Worm (Caenorhabditis elegans) whole organism, L4/young adult: Measurements from ENCODE around the gene F55G1.6.

Experiments used
- W03F9.2 ChIP-seq: fragments of 150-350 bp; optimal IDR thresholded peaks from 2 replicates; lab custom pipeline; 2014; ENCODE audit warnings: missing biosample characterization, missing genetic modification characterization
- dao-5 ChIP-seq: sonication (generic microtip); optimal IDR thresholded peaks from 2 replicates; lab custom pipeline; 2016; ENCODE audit warnings: missing genotype, missing genetic modification characterization, moderate library complexity, missing compliant biosample characterization

DNA sequence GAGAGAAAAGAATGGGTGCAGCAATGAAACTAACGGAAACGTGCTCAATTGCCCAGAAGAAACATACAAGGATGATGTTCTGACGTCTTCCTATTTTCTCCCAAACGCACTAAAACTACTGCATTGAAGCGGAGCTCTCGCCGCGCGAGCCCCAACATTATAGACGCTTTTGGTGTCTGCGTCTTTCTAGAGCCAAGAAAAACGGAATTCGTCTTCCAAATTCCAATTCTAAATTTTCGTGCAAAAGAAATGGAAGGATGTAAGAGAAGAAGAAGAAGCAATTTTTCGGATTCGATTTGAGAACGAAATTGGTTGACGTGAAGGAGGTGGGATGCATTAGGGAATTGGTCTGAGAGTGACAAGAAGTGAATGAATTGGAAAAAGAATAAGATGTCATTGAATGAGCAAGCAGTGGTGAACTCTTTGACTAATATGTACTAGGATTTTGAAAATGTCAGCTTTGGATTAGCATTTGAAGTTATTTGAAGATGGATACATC is 19.6 kb upstream of the F55G1.6 start:
- TF ChIP-seq W03F9.2 (tag; lab: Kevin White, UChicago), result no peak
- no peak for TF ChIP-seq dao-5
